Fruit fly (Drosophila melanogaster): Measurements from ENCODE around the gene ppk27.
A peak's percentile ranks its signal among the peaks of the same experiment; 100 is the strongest.

Gene ppk27

DNA sequence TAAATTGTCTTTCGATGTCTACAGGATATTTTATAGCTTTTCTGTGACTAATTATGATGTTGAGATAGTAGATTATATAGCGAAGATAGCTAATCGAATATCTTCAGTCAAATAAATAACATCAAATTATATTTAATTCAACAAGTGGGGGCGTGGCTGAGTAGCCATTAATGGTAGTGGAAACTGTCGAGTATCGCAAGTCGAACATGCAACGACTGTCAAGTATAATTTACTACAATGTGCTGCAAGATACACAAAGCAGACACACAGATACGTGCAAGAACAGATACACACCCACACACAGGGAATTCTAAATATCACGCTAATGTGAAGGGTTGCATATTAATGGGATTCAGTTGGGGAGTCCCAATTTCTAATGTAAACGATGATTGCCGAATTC is at the start of gene ppk27:
ppk27 (minus strand) TSS at position 101 of the 400 bp plus-strand sequence.
- no peak for TF ChIP-seq noc (tag; optimal IDR thresholded peaks at IDR 0.05)

DNA sequence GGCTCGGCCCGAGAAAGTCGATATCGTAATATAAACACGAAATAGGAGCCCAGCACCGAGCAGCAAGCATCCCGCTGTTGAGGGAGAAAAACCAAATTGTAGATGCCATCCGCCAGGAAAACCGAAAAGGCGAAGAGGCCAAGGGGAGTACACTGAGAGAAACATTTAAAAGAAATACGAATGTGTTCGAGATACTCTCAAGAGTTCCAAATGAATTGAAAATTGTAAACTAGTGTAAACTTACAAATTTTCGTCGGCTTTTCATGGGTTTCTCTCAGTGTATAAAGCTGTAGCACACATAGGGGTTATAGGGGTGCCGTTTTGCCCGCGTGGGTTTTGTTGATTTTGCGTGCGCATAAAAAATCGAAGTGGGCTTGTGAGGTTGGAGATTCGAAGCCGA is 47.7 kb upstream of the ppk27 start:
- TF ChIP-seq noc (tag; optimal IDR thresholded peaks at IDR 0.05): no peak

DNA sequence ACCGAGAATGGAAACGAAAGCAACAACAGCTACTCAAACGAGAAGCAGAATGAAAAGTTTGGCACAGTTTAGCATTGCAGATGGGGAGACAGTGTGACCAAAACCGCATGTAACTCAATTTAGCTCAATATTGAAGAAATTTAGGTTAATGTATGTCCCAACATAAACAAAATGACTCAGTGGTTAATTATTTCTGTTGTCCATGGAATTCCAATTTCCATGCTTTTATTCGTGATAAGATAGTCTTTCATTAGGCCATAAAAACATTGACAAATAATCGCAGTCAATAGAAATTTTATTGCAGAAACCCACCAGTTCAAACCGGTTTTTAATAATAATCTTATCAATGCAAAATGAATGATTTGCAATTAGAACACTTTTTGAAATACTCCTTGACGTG is 46.8 kb upstream of the ppk27 start:
- no peak for TF ChIP-seq noc (tag; optimal IDR thresholded peaks at IDR 0.05)

dm6 chr3L:3801343-3801742 is 46.3 kb upstream of the ppk27 start:
- TF ChIP-seq noc (tag; optimal IDR thresholded peaks at IDR 0.05): no peak

DNA sequence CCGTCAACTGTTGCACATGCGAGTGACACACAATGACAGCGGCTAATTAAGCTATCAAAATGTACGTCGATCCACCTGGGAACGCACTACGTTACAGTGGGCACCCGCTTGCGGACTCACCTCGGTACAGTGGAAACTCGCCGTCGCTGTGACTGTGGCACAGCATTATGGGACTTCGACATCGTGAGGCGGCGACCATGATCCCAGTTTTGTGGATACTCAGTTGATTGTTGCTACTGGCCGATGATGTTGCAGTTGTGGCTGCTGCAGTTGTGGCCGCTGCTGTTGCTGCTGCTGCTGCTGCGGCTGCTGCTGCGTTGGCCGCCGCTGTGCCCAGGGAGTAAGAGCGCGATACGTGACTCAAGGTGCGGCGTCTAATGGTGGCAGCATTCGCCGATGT is 44.8 kb upstream of the ppk27 start:
- TF ChIP-seq noc (tag; optimal IDR thresholded peaks at IDR 0.05): no peak

DNA sequence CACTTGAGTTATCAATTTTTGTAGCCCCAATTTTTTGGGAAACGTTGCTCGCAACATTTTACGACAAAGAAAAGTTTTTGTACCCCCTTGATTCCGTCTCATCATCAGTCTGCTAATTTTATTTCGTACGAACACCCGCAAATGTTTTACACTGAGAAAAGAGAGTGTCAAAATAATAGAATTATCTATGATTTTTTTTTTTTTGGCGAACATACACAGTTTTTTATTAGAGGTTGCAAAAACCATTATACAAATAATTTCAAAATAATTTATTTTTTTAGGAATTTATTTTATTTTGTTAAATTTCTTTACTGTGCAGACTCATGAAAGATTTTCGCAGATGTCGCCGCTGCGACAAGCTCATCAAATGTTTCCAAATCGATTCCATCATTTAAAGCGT is 43.5 kb upstream of the ppk27 start:
- TF ChIP-seq noc (tag; optimal IDR thresholded peaks at IDR 0.05): no peak

DNA sequence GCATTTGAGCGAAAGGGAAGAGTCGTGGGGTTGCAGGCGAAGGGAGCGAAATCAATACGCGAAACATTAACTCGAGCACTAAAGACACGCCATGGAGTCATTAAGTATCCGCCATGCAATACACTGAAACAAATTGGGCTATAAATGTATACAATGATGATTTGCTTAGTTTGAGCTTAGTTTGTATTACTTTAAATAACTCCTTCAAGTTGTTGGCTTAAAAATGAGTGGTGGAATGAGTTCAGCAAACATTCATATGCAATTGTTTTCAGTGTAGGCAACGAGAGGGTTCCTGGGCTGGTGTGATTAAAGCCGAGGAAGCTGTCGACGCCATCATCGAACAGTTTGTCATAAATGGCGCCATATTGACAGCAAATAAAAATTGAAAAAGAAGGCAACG is 42.7 kb upstream of the ppk27 start:
- TF ChIP-seq noc (tag; optimal IDR thresholded peaks at IDR 0.05): no peak

DNA sequence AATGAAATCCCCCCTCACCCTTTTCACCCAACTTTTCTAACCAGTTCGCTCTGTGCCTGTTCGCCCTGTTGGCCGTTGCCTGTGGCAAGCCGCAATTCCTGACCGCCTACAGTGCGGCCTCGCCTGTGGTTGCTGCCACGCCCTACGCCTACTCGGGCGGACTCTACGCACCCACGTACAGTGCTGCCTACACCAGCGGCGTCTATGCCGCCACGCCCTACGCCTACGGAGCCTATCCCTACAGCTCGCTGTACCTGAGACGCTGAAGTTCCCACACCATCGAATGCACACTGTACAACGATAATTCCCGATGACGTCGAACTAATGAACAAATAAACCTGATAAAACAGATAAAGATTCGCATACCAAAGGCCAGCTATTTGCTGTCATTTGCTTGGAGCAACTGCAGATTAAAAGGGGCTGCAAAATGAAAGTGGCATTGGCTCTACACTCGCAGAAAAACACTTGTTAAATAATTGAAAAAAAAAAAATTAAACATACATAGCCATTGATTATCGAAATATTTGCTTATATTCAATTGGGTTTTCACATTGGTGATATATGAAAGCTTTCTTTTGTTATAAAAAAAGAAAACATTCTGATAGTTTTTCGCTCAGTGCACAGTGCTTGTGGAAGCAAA is 36.2 kb upstream of the ppk27 start:
- no peak for TF ChIP-seq noc (tag; optimal IDR thresholded peaks at IDR 0.05)

- no peak for TF ChIP-seq noc (tag; optimal IDR thresholded peaks at IDR 0.05)
Measured at dm6 chr3L:3790504-3790903, 35.5 kb upstream of the ppk27 start, which contains the start of gene CG32266. Gene CG32266, plus strand, starts transcription at chr3L:3790804.

dm6 chr3L:3788790-3789421 is 33.9 kb upstream of the ppk27 start:
- no peak for TF ChIP-seq noc (tag; optimal IDR thresholded peaks at IDR 0.05)

dm6 chr3L:3787595-3788151 is 32.7 kb upstream of the ppk27 start:
- TF ChIP-seq noc (tag; optimal IDR thresholded peaks at IDR 0.05): peak; percentile 1

DNA sequence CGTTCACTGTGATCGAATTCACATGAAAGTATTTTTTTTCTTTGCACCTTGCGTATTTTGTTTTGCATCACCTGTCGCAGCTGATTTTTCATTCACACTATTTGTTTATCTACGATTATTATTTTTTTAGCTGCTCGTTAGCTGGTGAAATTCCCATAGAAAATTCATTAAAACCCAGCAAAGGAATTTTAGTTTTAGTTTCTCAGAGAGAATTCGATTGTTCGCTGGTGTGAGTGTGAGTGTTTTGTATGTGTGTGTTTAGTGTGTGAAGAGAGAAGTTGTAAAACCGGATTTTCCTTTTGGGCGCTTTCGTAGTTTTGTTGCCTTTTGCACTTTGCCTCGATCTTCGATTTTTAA is 32.1 kb upstream of the ppk27 start:
- no peak for TF ChIP-seq noc (tag; optimal IDR thresholded peaks at IDR 0.05)

DNA sequence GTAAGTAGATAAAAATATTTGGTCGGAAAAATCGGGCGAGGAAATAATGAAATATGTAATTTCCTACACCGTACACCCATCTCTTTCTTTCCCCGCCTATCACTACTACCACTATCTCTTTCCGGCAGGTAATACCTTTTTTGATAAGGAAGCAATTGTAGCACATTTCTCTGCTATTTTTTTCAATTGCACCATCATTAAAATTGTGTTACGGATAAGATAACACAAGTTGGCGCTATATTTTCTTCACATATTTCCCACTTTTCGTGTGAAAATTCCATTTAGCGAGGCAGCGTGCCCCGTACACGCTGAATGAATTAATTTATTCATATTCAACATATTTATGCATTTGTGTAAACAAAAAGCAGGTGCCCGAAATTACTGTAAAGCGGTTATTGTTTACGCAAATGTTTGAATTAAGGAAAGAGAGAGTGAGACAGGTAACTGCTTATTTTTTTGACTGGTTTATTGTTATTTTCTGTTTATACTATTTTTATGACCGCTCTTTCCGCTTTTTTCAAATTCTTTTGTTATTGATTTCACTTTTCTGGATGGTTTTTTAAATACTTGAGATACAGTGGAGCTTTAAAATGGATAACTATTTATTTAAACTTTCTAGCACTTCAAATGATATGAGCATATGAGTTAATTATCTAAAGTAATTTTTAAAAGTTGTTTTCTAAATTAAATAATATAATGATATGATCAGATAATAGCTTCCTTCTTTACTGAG is 31.5 kb upstream of the ppk27 start:
- peak; percentile 19 for TF ChIP-seq noc (tag; optimal IDR thresholded peaks at IDR 0.05)

DNA sequence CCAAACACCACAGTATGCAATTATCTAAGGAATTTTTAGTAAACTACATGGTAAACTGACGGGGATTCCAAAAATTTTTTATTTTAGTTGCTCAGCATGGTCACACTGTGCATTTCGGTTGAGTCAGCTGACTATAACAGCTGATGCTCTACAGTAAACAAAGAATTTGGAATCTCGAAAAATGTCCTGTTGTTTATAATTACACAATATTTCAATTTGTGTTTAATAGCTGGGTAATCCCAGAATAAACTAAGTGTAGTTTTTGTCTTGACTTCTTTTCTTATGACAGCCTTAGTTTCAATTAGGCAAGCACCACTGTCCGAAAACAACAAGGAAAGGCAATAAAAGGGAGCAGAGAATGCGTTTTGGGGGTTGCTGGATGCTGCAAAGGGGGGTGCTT is 30.7 kb upstream of the ppk27 start:
- no peak for TF ChIP-seq noc (tag; optimal IDR thresholded peaks at IDR 0.05)

DNA sequence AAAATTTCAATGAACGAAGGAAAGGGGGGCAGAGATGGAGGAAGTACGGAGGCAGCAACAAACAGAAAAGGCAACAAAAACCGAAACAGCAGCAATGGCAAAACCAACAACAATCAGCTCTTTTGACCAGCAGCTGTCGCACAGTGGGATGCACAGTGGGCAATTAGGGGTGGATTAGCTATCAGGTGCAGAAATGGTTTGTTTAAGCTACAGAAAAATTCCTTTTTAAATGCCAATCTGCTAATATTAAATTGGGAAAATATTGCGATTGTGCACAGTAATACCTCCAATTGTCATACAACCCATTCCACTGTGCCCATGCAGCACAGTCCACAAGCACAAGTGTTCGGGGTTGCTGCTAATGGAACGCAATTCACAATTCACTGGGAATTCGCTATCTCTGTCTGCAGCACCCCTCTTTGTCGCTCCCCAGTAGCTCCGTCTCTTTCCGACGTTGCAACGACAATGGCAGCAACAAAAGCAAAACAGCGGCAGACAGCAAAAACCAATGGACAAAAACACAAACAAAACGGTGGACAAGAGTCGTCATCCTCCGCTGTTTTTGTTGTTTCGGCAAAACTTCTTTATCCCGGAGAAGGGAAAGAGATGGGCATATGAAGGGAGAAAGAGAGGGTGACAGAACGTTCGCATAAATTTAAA is 30.1 kb upstream of the ppk27 start:
- peak; percentile 33 for TF ChIP-seq noc (tag; optimal IDR thresholded peaks at IDR 0.05)

dm6 chr3L:3784001-3784400 is 29.0 kb upstream of the ppk27 start:
- no peak for TF ChIP-seq noc (tag; optimal IDR thresholded peaks at IDR 0.05)

All from whole organism, larva.